Worm (Caenorhabditis elegans): ENCODE data around the gene rig-3.
A peak's percentile ranks its signal among the peaks of the same experiment; 100 is the strongest.
"Not testable (repeated sequence)": the region's sequence is repeated elsewhere in the genome, so short reads cannot be mapped to it uniquely, and the experiment has no call there.

The rig-3 gene

DNA sequence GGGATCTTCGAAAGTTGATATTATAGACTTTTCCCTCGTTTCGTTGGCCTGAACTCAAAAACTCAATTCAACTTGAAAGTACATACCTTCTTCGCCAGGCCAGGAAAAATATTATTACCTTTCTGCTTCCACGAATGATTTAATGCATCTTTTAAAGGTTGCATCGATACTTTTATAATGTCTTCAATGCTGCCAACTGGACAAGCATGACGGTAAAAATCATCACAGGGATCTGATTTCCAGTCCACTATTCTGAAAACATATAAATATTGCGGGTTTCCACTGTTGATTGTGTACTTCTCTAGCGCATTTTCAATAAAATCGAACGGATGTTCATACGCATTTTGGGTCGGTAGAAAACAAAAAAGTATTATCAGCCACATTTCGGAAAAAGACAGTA, 9.6 kb downstream of the rig-3 start, which contains the start of gene nep-4:
TSS of gene nep-4 (minus strand) at position 393 of the 400 bp plus-strand sequence.
- TF ChIP-seq ceh-39 (tag; optimal IDR thresholded peaks at IDR 0.05), result no peak
- no peak for TF ChIP-seq mep-1 (tag; optimal IDR thresholded peaks at IDR 0.05)
- no peak for TF ChIP-seq nhr-2 (tag; optimal IDR thresholded peaks at IDR 0.05)
- TF ChIP-seq sem-2 (GFP tag; optimal IDR thresholded peaks at IDR 0.05), result no peak
- TF ChIP-seq ceh-43 (GFP tag; optimal IDR thresholded peaks at IDR 0.05), result no peak
- no peak for TF ChIP-seq flh-1 (GFP tag; optimal IDR thresholded peaks at IDR 0.05)
- no peak for TF ChIP-seq mls-2 (tag; optimal IDR thresholded peaks at IDR 0.05)
- TF ChIP-seq cnd-1 (tag; optimal IDR thresholded peaks at IDR 0.05), result no peak
- no peak for TF ChIP-seq lsy-2 (tag; optimal IDR thresholded peaks at IDR 0.05)
- TF ChIP-seq sptf-1 (tag; optimal IDR thresholded peaks at IDR 0.05), result no peak
- TF ChIP-seq mab-5 (tag; optimal IDR thresholded peaks at IDR 0.05), result no peak
- TF ChIP-seq bed-3 (GFP tag; optimal IDR thresholded peaks at IDR 0.05), result no peak
- no peak for TF ChIP-seq snpc-4 (tag; optimal IDR thresholded peaks at IDR 0.05)
- no peak for TF ChIP-seq lin-13 (tag; optimal IDR thresholded peaks at IDR 0.05)
- no peak for TF ChIP-seq hlh-1 (tag; optimal IDR thresholded peaks at IDR 0.05)
- no peak for TF ChIP-seq tbx-8 (GFP tag; optimal IDR thresholded peaks at IDR 0.05)
- TF ChIP-seq M03D4.4 (tag; optimal IDR thresholded peaks at IDR 0.05), result no peak

- no peak for TF ChIP-seq ham-2 (GFP tag; optimal IDR thresholded peaks at IDR 0.05)
- no peak for TF ChIP-seq unc-39 (tag; optimal IDR thresholded peaks at IDR 0.05)
Observed at ce11 chrX:6865839-6866238, 12.4 kb downstream of the rig-3 start, which contains the start of gene odr-10. Gene odr-10, minus strand, starts transcription at chrX:6865939.

DNA sequence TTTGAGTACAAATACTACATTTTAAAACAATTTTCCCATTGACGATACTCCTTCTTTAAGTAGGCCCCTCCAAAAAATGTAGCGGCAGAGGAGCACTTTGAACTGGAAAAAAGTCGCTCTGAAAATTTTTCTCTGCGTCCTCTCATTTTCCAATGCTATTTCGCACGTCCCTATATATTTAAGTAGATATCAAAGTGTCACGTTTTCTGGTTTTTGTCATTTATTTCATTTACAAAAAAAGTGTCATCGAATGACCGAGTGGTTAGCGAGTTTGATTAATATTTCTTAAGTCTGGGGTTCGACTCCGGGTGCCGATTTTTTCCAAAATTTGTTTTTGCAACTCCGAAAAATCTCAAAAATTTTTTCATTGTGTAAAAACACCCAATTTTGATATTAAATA, 13.5 kb downstream of the rig-3 start:
- TF ChIP-seq snpc-4 (tag; optimal IDR thresholded peaks at IDR 0.05) (no peak), cnd-1 (tag; optimal IDR thresholded peaks at IDR 0.05) (no peak), bed-3 (GFP tag; optimal IDR thresholded peaks at IDR 0.05) (no peak), ceh-39 (tag; optimal IDR thresholded peaks at IDR 0.05) (no peak), unc-39 (tag; optimal IDR thresholded peaks at IDR 0.05) (no peak), mep-1 (tag; optimal IDR thresholded peaks at IDR 0.05) (no peak), zip-8 (tag; optimal IDR thresholded peaks at IDR 0.05) (no peak), nhr-2 (tag; optimal IDR thresholded peaks at IDR 0.05) (no peak), nhr-12 (tag; optimal IDR thresholded peaks at IDR 0.05) (no peak), hlh-1 (tag; optimal IDR thresholded peaks at IDR 0.05) (no peak), drap-1 (GFP tag; optimal IDR thresholded peaks at IDR 0.05) (no peak), elt-1 (tag; optimal IDR thresholded peaks at IDR 0.05; ENCODE audit: borderline replicate concordance, insufficient read depth) (no peak), nhr-76 (tag; optimal IDR thresholded peaks at IDR 0.05) (no peak), sptf-1 (tag; optimal IDR thresholded peaks at IDR 0.05) (no peak), lin-13 (tag; optimal IDR thresholded peaks at IDR 0.05) (no peak), elt-3 (tag; optimal IDR thresholded peaks at IDR 0.05) (no peak)

DNA sequence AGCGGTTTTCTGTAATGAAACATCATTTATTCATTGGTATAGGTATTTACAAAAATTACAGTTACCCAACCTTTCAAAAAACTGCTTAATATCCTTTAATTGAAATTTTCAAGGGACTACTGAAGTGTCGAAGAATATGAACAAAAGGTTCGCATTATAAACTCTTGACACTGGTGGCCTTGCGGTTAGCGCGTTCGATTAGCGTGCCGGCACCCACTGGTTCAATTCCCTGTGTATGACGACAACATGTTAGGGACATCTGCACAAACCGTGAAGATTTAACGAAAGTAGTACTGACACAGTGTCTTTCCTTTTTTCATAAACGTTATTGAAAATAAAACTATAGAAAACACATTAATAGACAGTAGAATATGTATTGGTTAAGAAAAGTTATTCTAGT, 14.3 kb downstream of the rig-3 start:
- TF ChIP-seq sptf-1 (tag; optimal IDR thresholded peaks at IDR 0.05) (peak; percentile 41), pha-4 (tag; optimal IDR thresholded peaks at IDR 0.05) (no peak), drap-1 (GFP tag; optimal IDR thresholded peaks at IDR 0.05) (peak; percentile 52), lin-32 (GFP tag; optimal IDR thresholded peaks at IDR 0.05) (peak; percentile 5), sem-2 (GFP tag; optimal IDR thresholded peaks at IDR 0.05) (peak; percentile 5), unc-120 (tag; optimal IDR thresholded peaks at IDR 0.05; ENCODE audit: poor library complexity, severe bottlenecking) (peak; percentile 15), cnd-1 (tag; optimal IDR thresholded peaks at IDR 0.05) (peak; percentile 76), ham-2 (GFP tag; optimal IDR thresholded peaks at IDR 0.05) (peak; percentile 42), ceh-83 (GFP tag; optimal IDR thresholded peaks at IDR 0.05) (peak; percentile 31), unc-62 (GFP tag; optimal IDR thresholded peaks at IDR 0.05) (no peak), M03D4.4 (tag; optimal IDR thresholded peaks at IDR 0.05) (peak; percentile 7), flh-1 (GFP tag; optimal IDR thresholded peaks at IDR 0.05) (no peak)

DNA sequence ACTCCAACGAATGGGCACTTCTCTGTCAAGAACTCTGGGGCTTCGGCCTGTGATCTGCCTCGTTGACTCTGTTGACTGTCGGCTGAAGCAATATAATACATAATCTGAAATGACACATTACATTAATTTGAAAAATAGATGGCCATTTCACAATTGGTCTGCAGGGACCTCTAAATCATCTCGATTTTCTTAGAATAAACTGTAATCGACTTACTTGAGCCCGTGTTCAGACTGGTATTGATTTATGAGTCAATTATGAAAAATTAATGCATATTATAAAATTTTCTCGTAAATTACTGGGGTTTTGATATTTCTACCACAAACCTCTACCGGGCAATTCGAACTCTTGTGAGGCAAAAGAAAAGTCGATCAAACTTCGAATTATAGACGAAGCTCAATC, 15.3 kb downstream of the rig-3 start, which contains the start of gene C53B7.6:
TSS of gene C53B7.6 (minus strand) at position 101 of the 400 bp plus-strand sequence.
- TF ChIP-seq unc-120 (tag; optimal IDR thresholded peaks at IDR 0.05; ENCODE audit: poor library complexity, severe bottlenecking); mep-1 (tag; optimal IDR thresholded peaks at IDR 0.05); elt-1 (tag; optimal IDR thresholded peaks at IDR 0.05; ENCODE audit: borderline replicate concordance, insufficient read depth): not testable (repeated sequence)
